Fruit fly (Drosophila melanogaster) whole organism, embryonic: Measurements from ENCODE around the gene Rbp4.
A peak's percentile ranks its signal among the peaks of the same experiment; 100 is the strongest.

Source experiments
- Asciz ChIP-seq: fragments of 200-800 bp; sonication (Bioruptor generic); optimal IDR thresholded peaks from 2 replicates; lab custom pipeline; 2017; ENCODE audit warnings: missing biosample characterization, mild to moderate bottlenecking, missing genetic modification characterization, missing genetic modification reagents
- CG17568 ChIP-seq: fragments of 200-800 bp; sonication (Bioruptor generic); optimal IDR thresholded peaks from 2 replicates; lab custom pipeline; 2018; ENCODE audit warnings: missing biosample characterization, mild to moderate bottlenecking, missing genetic modification characterization, moderate library complexity
- CG3726 ChIP-seq: fragments of 200-800 bp; sonication (Bioruptor generic); IDR thresholded peaks from 3 replicates; pipeline ENCODE4, ENCODE4 v1.3.6; 2022; ENCODE audit warnings: missing biosample characterization, missing genetic modification characterization
- CG8089 ChIP-seq: fragments of 200-800 bp; sonication (Bioruptor generic); optimal IDR thresholded peaks from 3 replicates; lab custom pipeline; 2016; ENCODE audit warnings: missing biosample characterization, missing genetic modification characterization
- Dbx ChIP-seq: fragments of 200-800 bp; sonication (Bioruptor generic); IDR thresholded peaks from 3 replicates; pipeline ENCODE4 v1.3.6; 2022; ENCODE audit warnings: missing biosample characterization, missing genetic modification characterization
- Eip74EF ChIP-seq, 2 experiments: fragments of 200-800 bp in 1 of 2; fragments of >200 bp in 1 of 2; sonication (Bioruptor generic) in 1 of 2; optimal IDR thresholded peaks; 2 replicates each; lab custom pipeline; 2017 to 2019; ENCODE audit warnings: missing biosample characterization in 2 of 2, missing genetic modification characterization in 2 of 2, mild to moderate bottlenecking in 1 of 2, moderate library complexity in 1 of 2
- gcm ChIP-seq: fragments of 200-800 bp; sonication (Bioruptor generic); optimal IDR thresholded peaks from 2 replicates; lab custom pipeline; 2019; ENCODE audit warnings: missing biosample characterization, mild to moderate bottlenecking, missing genetic modification characterization, moderate library complexity
- mam ChIP-seq: fragments of 200-800 bp; sonication (Bioruptor generic); optimal IDR thresholded peaks from 3 replicates; lab custom pipeline; 2016; ENCODE audit warnings: missing biosample characterization, missing genetic modification characterization
- oc ChIP-seq: fragments of 200-800 bp; sonication (Bioruptor generic); optimal IDR thresholded peaks from 2 replicates; lab custom pipeline; 2018; ENCODE audit warnings: missing biosample characterization, mild to moderate bottlenecking, missing genetic modification characterization, moderate library complexity
- usp ChIP-seq: fragments of >200 bp; optimal IDR thresholded peaks from 2 replicates; lab custom pipeline; 2017; ENCODE audit warnings: missing biosample characterization, missing genetic modification characterization
- z ChIP-seq: fragments of 200-800 bp; sonication (Bioruptor generic); IDR thresholded peaks from 3 replicates; pipeline ENCODE4 v1.3.6; 2022; ENCODE audit warnings: missing biosample characterization, missing genetic modification characterization

dm6 chr3R:13659865-13660738, 3.9 kb upstream of the Rbp4 start, which contains the start of gene Hrb87F:
- TF ChIP-seq CG17568 (GFP tag; lab: Kevin White, UChicago): peak; percentile 35
- no peak for TF ChIP-seq oc (tag; lab: Kevin White, UChicago)
- TF ChIP-seq gcm (GFP tag; lab: Kevin White, UChicago): no peak
- no peak for TF ChIP-seq z (GFP tag; lab: Robert Waterston, UW)
- no peak for TF ChIP-seq usp (GFP tag; lab: Kevin White, UChicago)
- no peak for TF ChIP-seq CG8089 (GFP tag; lab: Kevin White, UChicago)
- TF ChIP-seq CG3726: no peak
- no peak for TF ChIP-seq mam
- no peak for TF ChIP-seq Eip74EF (GFP tag; optimal IDR thresholded peaks at IDR 0.05; lab: Kevin White, UChicago)
- no peak for TF ChIP-seq Dbx
- TF ChIP-seq Asciz (GFP tag; lab: Kevin White, UChicago): no peak
